Worm (Caenorhabditis elegans) whole organism, early embryonic: ENCODE results near the gene tmd-2.

Source experiments
- B0310.2 ChIP-seq: sonication (generic microtip); optimal IDR thresholded peaks from 2 replicates; lab custom pipeline; 2016; ENCODE audit warnings: mild to moderate bottlenecking, missing genetic modification characterization, missing compliant biosample characterization
- ama-1 ChIP-seq: fragments of 150-350 bp; optimal IDR thresholded peaks from 2 replicates; lab custom pipeline; 2014
- hnd-1 ChIP-seq: sonication (generic microtip); optimal IDR thresholded peaks from 2 replicates; lab custom pipeline; 2016; ENCODE audit warnings: missing genetic modification characterization, missing compliant biosample characterization
- scrt-1 ChIP-seq: fragments of 200-800 bp; sonication (Bioruptor generic); IDR thresholded peaks from 2 replicates; pipeline ENCODE4 v1.3.6; 2022; ENCODE audit warnings: missing genetic modification characterization, missing compliant biosample characterization
- tbx-37 ChIP-seq: fragments of 200-800 bp; sonication (Bioruptor generic); conservative IDR thresholded peaks from 2 replicates; pipeline ENCODE4 v1.3.6; 2022; ENCODE audit warnings: missing genetic modification reagents, missing genetic modification characterization, missing compliant biosample characterization

DNA sequence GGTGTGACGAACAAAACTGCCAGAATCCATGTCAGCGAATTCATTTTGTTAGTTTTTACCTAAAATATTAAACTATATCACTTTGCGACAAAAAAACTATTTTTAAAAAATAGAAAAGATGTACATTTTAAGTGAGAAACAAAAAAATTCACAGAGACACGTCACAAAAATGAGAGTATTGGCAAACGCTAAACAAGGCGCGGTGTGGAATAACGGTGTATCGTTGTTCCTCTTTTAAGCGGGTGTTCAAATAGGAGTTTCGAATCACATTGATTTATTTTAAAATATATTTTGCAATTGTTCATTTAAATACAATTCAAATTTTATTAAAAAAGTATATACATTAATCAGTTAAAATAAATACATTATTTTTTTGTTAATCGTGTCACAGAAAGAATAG lies 31.9 kb upstream of the tmd-2 start, which contains the start of gene sel-9:
- TF ChIP-seq scrt-1 (GFP tag; lab: Robert Waterston, UW) (no peak), ama-1 (lab: Kevin White, UChicago) (no peak), tbx-37 (GFP tag; lab: Robert Waterston, UW) (no peak), hnd-1 (no peak), B0310.2 (tag; lab: Kevin White, UChicago) (no peak)
